Worm (Caenorhabditis elegans): ENCODE results near the gene T08B6.9.

DNA sequence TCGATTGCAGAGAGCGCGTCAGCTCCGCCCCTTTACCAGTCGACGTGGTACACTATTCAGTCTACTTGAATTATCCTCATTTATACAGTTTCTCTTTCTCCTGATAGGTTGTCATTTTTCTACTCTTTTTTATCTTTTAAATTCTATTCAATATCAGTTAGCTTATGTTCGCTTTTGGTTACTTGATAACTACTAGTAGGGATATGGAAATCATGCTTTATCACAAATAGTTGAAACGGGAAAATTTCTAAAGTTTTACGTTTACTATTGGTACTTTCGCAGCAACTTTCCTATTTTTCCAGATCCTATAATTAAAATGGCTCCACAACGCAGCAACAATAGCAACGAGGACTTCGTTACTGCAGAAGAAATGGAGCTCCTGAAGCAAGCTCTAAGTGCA, 1.0 kb upstream of the T08B6.9 start, which contains the start of gene sgnh-1:
- TF ChIP-seq ref-1 (GFP tag; conservative IDR thresholded peaks at IDR 0.05) (no peak), cog-1 (tag; optimal IDR thresholded peaks at IDR 0.05) (no peak), tab-1 (GFP tag; IDR thresholded peaks at IDR 0.05) (no peak)

All from whole organism, midembryonic.